Fruit fly (Drosophila melanogaster): ENCODE results near the gene CG9631.

CG9631 gene

dm6 chr3R:14226662-14227061, at the start of gene CG9631:
TSS of gene CG9631 (minus strand) at chr3R:14226762.
- no peak for TF ChIP-seq CTCF (optimal IDR thresholded peaks at IDR 0.05)
- no peak for TF ChIP-seq CG8478 (optimal IDR thresholded peaks at IDR 0.05)

dm6 chr3R:14275519-14276172, 49.1 kb upstream of the CG9631 start:
- TF ChIP-seq CTCF (optimal IDR thresholded peaks at IDR 0.05): no peak

dm6 chr3R:14262087-14262486, 35.5 kb upstream of the CG9631 start, which contains the start of the genes CG14839 and CG14841:
TSS of gene CG14839 (plus strand) at chr3R:14262387.
TSS of gene CG14841 (minus strand) at chr3R:14262418.
- TF ChIP-seq CTCF (optimal IDR thresholded peaks at IDR 0.05): no peak
- no peak for TF ChIP-seq CG8478 (optimal IDR thresholded peaks at IDR 0.05)

dm6 chr3R:14261113-14261512, 34.6 kb upstream of the CG9631 start, which contains the start of gene CG14840:
TSS of gene CG14840 (minus strand) at chr3R:14261213.
- TF ChIP-seq CG8478 (optimal IDR thresholded peaks at IDR 0.05) (no peak), CTCF (optimal IDR thresholded peaks at IDR 0.05) (no peak)

- TF ChIP-seq CG8478 (optimal IDR thresholded peaks at IDR 0.05) (no peak), CTCF (optimal IDR thresholded peaks at IDR 0.05) (no peak)
Observed at dm6 chr3R:14259821-14260220, 33.3 kb upstream of the CG9631 start, which contains the start of gene MetRS-m. TSS of gene MetRS-m (minus strand) at chr3R:14259991.

dm6 chr3R:14255808-14256207, 29.2 kb upstream of the CG9631 start, which contains the start of gene CG43179:
TSS of gene CG43179 (plus strand) at chr3R:14256108.
- TF ChIP-seq CTCF (optimal IDR thresholded peaks at IDR 0.05) (no peak), CG8478 (optimal IDR thresholded peaks at IDR 0.05) (no peak)

- TF ChIP-seq CTCF (optimal IDR thresholded peaks at IDR 0.05): no peak
- no peak for TF ChIP-seq CG8478 (optimal IDR thresholded peaks at IDR 0.05)
Observed at dm6 chr3R:14245371-14245770, 18.8 kb upstream of the CG9631 start, which contains the start of gene CG9616. TSS of gene CG9616 (minus strand) at chr3R:14245471.

dm6 chr3R:14244577-14244976, 18.0 kb upstream of the CG9631 start, which contains the start of gene CG43291:
TSS of gene CG43291 (minus strand) at chr3R:14244677.
- TF ChIP-seq CTCF (optimal IDR thresholded peaks at IDR 0.05): no peak
- TF ChIP-seq CG8478 (optimal IDR thresholded peaks at IDR 0.05): no peak

dm6 chr3R:14229045-14229444, 2.5 kb upstream of the CG9631 start, which contains the start of gene CG9624:
TSS of gene CG9624 (minus strand) at chr3R:14229145.
- TF ChIP-seq CG8478 (optimal IDR thresholded peaks at IDR 0.05) (no peak), CTCF (optimal IDR thresholded peaks at IDR 0.05) (no peak)

- TF ChIP-seq CTCF (optimal IDR thresholded peaks at IDR 0.05): no peak
- no peak for TF ChIP-seq CG8478 (optimal IDR thresholded peaks at IDR 0.05)
Observed at dm6 chr3R:14224105-14224574, 2.4 kb downstream of the CG9631 start, which contains the start of gene Sp212. TSS of gene Sp212 (minus strand) at chr3R:14224155.

- TF ChIP-seq CTCF (optimal IDR thresholded peaks at IDR 0.05) (no peak), CG8478 (optimal IDR thresholded peaks at IDR 0.05) (no peak)
Observed at dm6 chr3R:14221484-14221883, 5.1 kb downstream of the CG9631 start, which contains the start of gene CG33109. TSS of gene CG33109 (minus strand) at chr3R:14221584.

- no peak for TF ChIP-seq CTCF (optimal IDR thresholded peaks at IDR 0.05)
- TF ChIP-seq CG8478 (optimal IDR thresholded peaks at IDR 0.05): no peak
Observed at dm6 chr3R:14220105-14220504, 6.5 kb downstream of the CG9631 start, which contains the start of gene CG31326. TSS of gene CG31326 (minus strand) at chr3R:14220205.

dm6 chr3R:14217839-14218238, 8.7 kb downstream of the CG9631 start, which contains the start of gene CG9649:
TSS of gene CG9649 (minus strand) at chr3R:14217882.
- TF ChIP-seq CTCF (optimal IDR thresholded peaks at IDR 0.05) (no peak), CG8478 (optimal IDR thresholded peaks at IDR 0.05) (no peak)

dm6 chr3R:14214776-14215175, 11.8 kb downstream of the CG9631 start, which contains the start of gene Dop1R1:
TSS of gene Dop1R1 (minus strand) at chr3R:14214810.
- no peak for TF ChIP-seq CTCF (optimal IDR thresholded peaks at IDR 0.05)
- TF ChIP-seq CG8478 (optimal IDR thresholded peaks at IDR 0.05): no peak
